Fruit fly (Drosophila melanogaster) Kc167 (cell line): Measurements from ENCODE around the gene CG5418.

Source experiments
- Myc ChIP-seq: fragments of >200 bp; optimal IDR thresholded peaks from 2 replicates; lab custom pipeline; 2017; ENCODE audit warnings: missing external identifiers
- Sin3A ChIP-seq: fragments of >200 bp; optimal IDR thresholded peaks from 2 replicates; lab custom pipeline; 2018; ENCODE audit warnings: missing external identifiers
- h ChIP-seq: fragments of >200 bp; optimal IDR thresholded peaks from 3 replicates; lab custom pipeline; 2018; ENCODE audit warnings: missing external identifiers
- insv ChIP-seq: fragments of >200 bp; optimal IDR thresholded peaks from 3 replicates; lab custom pipeline; 2018; ENCODE audit warnings: missing external identifiers
- psq ChIP-seq: fragments of >200 bp; optimal IDR thresholded peaks from 2 replicates; lab custom pipeline; 2017; ENCODE audit warnings: missing external identifiers
- ttk ChIP-seq: sonication (Bioruptor generic); optimal IDR thresholded peaks from 2 replicates; lab custom pipeline; 2017; ENCODE audit warnings: missing external identifiers

CG5418 gene

DNA sequence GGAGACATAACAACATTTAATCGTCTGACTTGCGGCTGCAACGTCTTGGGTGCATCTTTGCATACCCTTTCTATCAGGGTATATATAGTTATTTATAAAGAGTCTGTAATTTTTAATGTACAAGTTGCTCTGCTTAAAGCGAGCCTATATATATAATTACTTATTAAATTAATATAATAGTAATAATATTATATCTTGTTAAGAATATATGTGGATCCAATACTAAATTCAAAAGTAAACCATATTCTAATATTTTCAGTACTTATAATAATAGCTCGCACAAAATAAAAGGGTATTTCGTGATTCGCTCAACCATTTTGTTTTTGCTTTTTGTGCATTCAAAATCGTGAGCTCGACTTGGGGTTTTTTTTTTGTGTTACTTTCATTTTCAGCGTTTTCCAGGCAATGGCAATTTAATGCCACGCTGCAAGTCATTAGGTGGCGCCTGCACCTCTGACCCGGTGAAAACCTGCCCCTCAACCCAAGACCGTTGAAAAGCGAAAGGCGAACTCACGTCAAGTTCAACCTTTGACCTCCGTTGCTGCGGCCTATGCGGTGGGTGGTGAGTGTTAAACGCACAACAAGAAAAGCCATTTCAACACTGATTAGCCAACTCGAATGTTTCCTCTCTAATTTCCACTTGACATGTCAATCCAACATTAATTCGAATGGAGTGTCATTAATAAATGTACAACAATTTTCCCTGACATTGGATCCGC lies 33.0 kb upstream of the CG5418 start:
- TF ChIP-seq Myc (lab: Kevin White, UChicago) (no peak), ttk (no peak), psq (no peak), Sin3A (no peak), h (lab: Kevin White, UChicago) (no peak), insv (lab: Kevin White, UChicago) (no peak)

DNA sequence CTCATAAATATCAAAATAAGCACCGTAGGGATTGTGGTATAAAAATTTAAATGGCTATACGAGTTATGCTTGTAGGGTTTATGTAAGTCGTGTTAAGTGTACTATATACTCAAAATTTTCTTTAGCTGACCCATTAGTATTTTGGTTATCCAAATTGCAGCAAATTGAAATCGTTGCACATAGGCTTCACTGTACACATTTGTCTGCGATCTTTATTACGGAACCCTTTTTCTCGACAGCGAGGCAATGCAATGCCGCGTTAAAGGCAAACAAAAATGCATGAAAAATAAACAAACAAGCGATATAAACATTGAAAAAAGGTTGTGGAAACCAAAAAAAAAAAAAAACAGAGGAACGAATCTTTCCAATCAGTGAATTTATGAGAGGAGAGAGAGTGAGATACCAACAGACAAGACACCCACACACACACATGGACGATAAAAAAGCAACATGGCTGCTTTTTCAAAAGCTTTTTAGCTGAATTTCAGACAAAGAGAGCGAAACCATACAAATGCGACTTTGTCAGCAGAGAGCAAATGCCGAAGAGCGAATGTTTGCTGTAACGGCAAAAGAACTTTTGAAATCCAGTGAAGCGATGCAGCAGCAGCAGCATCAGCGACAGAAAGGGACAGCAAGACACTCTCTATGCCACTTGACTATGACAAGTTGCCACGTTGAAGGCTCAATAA lies 31.0 kb upstream of the CG5418 start:
- TF ChIP-seq psq = no peak
- no peak for TF ChIP-seq h (lab: Kevin White, UChicago)
- no peak for TF ChIP-seq ttk
- no peak for TF ChIP-seq insv (lab: Kevin White, UChicago)

DNA sequence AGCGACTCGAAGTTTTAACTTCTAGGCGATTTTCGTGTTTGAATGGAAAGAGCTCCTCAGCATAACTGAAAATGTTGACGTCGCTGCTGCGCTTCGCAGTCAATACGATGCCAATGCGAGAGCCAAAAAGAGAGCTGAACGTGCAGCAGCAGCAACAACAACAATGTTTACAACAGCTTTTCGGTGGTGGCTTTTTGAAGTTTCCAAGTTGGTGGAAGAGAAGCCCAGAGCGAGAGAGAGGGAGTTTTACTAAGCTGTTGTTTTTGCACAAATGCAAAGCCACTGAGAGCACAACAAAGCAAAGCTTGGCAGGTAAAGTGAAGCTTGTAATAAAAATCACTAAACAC lies 30.4 kb upstream of the CG5418 start:
- TF ChIP-seq insv (lab: Kevin White, UChicago) (no peak), h (lab: Kevin White, UChicago) (no peak), Myc (lab: Kevin White, UChicago) (no peak), psq (no peak), ttk (no peak), Sin3A (no peak)

DNA sequence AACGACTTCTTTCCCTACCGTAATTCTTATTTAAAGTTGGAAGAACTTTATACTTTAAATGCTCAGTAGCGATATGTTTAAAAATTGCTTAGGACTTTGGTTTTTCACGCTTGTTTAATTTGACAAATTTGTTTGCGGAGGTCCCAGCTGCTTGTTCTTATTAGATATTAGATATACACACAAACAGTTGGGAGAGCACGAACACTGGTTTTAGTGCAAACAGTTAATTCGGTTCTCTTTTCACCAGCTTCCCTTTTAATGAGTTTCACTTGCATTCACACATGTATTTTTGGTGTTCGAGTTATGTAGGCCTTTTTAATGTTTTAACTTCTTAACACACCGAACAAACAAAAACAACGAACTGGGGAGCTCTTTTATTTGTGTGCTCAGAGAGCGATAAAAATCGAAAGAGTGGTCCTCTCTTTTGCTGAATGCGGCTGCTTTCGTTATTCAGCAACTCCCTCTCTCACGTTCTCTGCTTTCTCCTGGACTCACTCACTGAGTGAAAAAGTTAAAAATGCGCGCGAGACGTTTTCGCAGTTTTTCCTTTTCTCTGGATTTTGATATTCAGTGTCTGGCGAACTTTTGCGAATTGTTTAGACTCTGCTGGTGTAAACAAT lies 29.8 kb upstream of the CG5418 start:
- TF ChIP-seq insv (lab: Kevin White, UChicago) (no peak), psq (no peak), h (lab: Kevin White, UChicago) (no peak), Myc (lab: Kevin White, UChicago) (no peak), Sin3A (no peak), ttk (no peak)

DNA sequence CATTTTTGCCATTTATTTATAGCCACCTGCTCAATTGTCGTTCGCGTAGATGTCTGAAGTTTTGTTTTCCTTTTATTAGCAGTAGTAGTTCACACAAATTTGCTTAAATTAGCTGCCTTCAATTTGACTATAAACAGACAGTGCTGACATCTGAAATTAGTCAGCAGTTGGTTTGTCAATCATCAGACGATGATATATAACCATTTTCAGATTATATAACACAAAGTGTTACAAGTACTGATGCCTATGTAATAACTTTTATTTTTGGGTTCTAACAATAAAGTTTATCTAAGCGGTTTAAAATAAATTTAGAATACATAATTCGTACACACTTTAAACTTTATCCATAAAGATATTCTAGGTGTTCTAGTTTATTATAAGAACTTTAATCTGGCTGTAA lies 28.7 kb upstream of the CG5418 start:
- TF ChIP-seq ttk (no peak), Myc (lab: Kevin White, UChicago) (no peak), psq (no peak), insv (lab: Kevin White, UChicago) (no peak), Sin3A (no peak), h (lab: Kevin White, UChicago) (no peak)

DNA sequence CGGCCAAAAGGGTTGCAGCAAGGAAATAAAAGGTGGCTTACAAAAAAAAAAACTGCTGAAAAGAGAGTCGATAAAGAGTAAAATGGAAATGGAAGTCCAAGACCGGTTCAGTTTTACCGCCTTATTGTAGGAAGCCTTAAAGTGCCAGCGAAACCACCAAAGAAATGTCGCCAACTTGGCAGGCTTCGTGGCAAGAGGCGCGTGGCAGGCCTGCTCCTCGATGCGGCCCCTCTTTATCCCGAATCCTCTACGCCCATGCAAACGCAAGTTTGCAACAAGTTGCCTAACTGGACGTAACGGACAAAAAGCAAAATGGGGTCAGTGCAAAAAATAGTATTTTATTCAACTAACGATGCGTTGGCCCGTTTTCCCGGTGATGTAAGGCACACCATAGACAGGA lies 27.8 kb upstream of the CG5418 start:
- no peak for TF ChIP-seq Myc (lab: Kevin White, UChicago)

DNA sequence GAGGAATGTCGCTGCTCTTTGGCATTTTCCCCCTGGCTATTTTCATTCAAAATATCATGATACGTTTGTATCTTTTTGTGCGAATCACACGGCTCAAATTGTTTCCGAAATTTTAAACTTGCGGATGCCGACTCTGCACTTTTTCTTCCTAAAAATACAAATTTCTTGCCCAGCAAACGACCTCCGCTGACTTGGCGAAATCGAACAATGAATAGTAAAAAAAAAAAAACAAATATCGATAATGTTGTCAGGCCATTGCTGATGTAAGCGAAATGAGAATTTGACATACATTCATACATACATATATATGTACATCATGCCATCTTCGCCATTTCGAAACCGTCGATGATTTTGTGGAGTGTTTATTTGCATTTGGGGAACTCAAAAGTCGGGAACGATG lies 27.0 kb upstream of the CG5418 start:
- no peak for TF ChIP-seq psq
- TF ChIP-seq ttk = no peak
- TF ChIP-seq Sin3A = no peak
- TF ChIP-seq h (lab: Kevin White, UChicago) = no peak
- no peak for TF ChIP-seq Myc (lab: Kevin White, UChicago)
- TF ChIP-seq insv (lab: Kevin White, UChicago) = no peak

DNA sequence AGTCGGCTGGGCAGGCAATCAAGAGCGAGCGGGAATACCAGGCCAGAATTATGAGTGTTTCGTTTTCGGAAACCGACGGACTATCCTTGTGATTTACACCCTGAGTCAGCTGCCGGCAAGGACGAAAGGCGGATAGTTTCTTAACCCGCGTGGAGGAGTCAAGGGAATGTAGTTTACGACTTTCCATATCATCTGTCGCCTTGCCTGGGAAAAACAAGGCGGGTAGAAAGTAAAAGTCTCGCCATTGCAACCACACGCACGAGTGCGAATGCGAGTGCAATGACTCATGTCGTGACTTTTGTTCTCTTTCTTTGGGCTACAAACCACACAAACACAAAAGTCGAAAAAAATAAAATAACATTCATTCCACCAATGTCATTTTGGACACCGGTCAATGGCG lies 25.5 kb upstream of the CG5418 start:
- TF ChIP-seq ttk (no peak), insv (lab: Kevin White, UChicago) (no peak), h (lab: Kevin White, UChicago) (no peak), Myc (lab: Kevin White, UChicago) (no peak), Sin3A (no peak), psq (no peak)

DNA sequence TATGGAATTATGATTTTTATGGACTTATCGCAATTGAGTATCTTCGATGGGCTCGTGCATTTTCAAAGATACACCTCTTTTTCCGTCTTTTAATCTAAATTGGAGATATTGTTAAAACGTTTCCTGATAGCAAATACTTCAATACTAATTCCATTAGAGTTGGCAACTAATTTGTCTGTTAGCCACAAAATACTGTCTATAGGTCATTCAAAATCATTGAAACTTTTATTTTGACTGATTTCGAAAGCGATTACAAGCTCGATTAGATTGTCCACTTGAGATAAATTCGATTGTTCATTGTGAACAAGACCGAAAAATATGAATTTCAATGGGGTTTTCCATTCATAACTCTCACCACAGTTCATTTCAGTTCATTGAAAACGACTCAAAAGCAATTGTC lies 23.1 kb upstream of the CG5418 start:
- TF ChIP-seq insv (lab: Kevin White, UChicago) (no peak), ttk (no peak), h (lab: Kevin White, UChicago) (no peak), psq (no peak), Myc (lab: Kevin White, UChicago) (no peak), Sin3A (no peak)

DNA sequence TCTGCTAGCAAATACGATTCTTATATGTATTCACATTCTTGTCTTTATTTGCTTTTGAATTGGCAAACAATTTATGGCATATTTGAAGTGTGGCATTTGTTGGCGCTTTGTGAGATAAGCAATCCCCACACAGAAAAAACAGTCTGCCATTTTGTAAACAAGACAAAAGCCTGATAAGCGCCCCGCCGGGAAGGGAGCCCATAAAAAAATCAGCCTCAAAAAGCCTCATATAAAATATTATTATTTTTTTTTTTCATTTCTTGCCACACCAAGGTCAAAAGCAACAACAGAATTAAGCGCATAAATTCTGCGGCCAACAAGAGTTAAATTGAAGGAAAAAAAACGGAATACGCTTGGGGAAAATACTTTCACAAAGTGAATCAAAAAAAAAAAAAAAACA lies 22.3 kb upstream of the CG5418 start:
- TF ChIP-seq Myc (lab: Kevin White, UChicago) = no peak
- TF ChIP-seq ttk = no peak
- no peak for TF ChIP-seq h (lab: Kevin White, UChicago)
- TF ChIP-seq Sin3A = no peak

DNA sequence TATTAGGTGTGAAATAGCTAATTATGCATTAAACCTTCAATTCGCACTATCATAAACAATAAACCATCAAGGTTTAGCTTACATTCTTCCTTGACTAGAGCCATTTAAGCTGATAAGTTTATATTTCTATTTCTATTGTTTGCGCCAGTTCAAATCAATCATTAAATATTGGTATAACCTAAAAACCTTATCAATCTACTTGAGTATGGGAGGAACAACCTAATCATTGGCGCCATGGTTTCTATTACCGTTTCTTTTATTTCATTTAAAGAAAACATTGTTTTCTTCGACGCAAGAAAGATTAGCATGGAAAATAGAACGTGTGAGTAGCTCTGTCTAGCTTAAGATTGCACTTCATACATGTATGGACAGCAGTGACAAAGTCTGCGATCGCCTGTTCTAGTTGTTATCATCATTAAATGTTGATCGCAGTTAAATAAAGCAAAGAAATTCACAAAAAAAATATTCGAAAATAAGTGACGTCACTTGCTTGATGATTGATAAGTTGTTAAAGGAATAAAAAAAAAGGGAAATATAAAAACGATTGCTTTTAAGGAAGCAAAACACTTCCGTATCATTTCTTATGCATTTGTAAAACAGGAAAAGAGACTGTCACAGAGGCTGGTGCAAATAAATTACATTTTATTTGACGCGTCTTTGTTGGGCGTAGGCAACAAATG lies 21.3 kb upstream of the CG5418 start:
- TF ChIP-seq Myc (lab: Kevin White, UChicago) = no peak
- no peak for TF ChIP-seq insv (lab: Kevin White, UChicago)
- no peak for TF ChIP-seq Sin3A
- TF ChIP-seq ttk = no peak
- TF ChIP-seq h (lab: Kevin White, UChicago) = no peak
- TF ChIP-seq psq = no peak

DNA sequence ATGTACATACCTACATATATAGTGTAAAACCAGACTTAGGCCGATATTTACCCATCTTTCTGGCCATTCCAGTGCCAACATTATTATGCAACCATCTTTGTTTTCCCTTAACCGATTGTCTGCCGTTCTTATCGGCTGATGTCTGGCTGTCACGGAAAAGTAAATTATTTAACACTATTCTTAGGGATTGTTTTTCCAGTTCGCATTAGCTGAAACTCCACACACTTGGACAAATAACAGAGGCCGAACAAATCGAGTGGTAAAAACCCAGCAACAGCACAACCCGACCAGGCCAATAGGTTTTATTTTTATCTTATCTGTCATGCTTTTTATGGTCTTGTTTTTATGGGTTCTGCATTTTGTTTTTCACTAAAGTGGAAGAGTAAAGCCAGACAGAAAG lies 20.5 kb upstream of the CG5418 start:
- TF ChIP-seq ttk = no peak
- no peak for TF ChIP-seq insv (lab: Kevin White, UChicago)
- TF ChIP-seq Sin3A = no peak
- TF ChIP-seq Myc (lab: Kevin White, UChicago) = no peak
- TF ChIP-seq h (lab: Kevin White, UChicago) = no peak
- no peak for TF ChIP-seq psq

DNA sequence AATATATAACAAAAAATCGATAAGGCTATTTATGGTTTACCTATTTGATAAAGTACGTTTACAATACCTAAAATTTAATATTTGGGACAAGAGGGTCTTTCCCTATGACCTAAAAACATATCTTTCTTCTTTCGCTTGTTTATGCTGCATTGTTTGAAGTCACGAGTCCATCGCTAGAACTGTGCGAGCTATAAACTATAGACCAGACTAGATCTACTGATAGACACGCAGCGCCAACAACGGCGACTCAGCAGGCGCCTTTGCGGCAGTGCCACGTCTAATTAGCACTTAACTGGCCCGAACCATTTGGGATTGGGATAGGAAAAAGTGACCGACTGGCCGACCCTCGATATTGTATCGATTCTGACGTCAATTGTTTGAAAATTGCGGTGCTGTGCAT lies 19.9 kb upstream of the CG5418 start:
- TF ChIP-seq Myc (lab: Kevin White, UChicago) (no peak), psq (no peak), ttk (no peak), insv (lab: Kevin White, UChicago) (no peak), h (lab: Kevin White, UChicago) (no peak), Sin3A (no peak)
